Fruit fly (Drosophila melanogaster) whole organism, wandering third instar larva: Measurements from ENCODE around the gene TwdlE.

Experiments used
- Dif ChIP-seq: fragments of 200-275, 200-300 bp; sonication (Bioruptor generic); optimal IDR thresholded peaks from 2 replicates; lab custom pipeline; 2018; ENCODE audit warnings: missing biosample characterization, missing genetic modification characterization; ENCODE audit not compliant: partially characterized antibody
- Hr78 ChIP-seq: fragments of >200 bp; optimal IDR thresholded peaks from 2 replicates; lab custom pipeline; 2017; ENCODE audit warnings: missing biosample characterization, missing genetic modification characterization
- N ChIP-seq: fragments of >200 bp; optimal IDR thresholded peaks from 2 replicates; lab custom pipeline; 2018; ENCODE audit warnings: missing biosample characterization, missing external identifiers, missing genetic modification characterization
- OdsH ChIP-seq: fragments of 200-800 bp; sonication (Bioruptor generic); optimal IDR thresholded peaks from 2 replicates; lab custom pipeline; 2016; ENCODE audit warnings: missing biosample characterization, mild to moderate bottlenecking, missing genetic modification characterization
- fru ChIP-seq: fragments of 200-800 bp; sonication (Bioruptor generic); optimal IDR thresholded peaks from 3 replicates; lab custom pipeline; 2016; ENCODE audit warnings: missing biosample characterization, mild to moderate bottlenecking, missing genetic modification characterization
- pan ChIP-seq: fragments of >200 bp; optimal IDR thresholded peaks from 2 replicates; lab custom pipeline; 2017
- psq ChIP-seq: fragments of 200-800 bp; sonication (Bioruptor generic); optimal IDR thresholded peaks from 3 replicates; lab custom pipeline; 2017; ENCODE audit warnings: missing biosample characterization, mild to moderate bottlenecking, missing genetic modification characterization, moderate library complexity

DNA sequence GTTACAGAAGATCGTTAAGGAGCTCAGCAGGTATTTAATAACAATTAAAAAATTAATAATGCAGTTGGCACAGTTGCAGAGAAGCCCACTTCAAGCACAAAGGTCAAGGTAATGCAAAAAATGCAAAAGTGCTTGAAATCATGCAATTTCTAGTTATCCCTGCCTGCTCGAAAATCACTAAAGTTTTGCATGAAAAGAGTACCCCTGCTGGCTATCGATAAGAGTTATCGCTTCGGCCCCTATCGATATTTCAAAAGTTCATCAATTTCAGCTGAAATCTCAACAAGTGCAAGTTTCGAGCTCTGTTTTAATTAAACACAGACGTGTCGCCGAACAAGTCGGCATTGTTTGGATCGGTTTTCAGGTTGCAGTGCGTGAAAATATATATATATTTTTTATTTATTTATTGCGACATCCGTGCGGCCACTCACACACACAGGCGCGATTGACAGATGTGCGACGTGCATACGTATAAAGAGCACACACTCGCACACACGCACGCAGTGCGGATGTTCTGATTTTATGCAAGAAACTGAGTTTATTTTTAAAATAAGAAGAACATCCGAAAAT is 39.3 kb downstream of the TwdlE start:
- no peak for TF ChIP-seq N
- TF ChIP-seq Dif, result peak; percentile 45
- TF ChIP-seq Hr78 (GFP tag; lab: Kevin White, UChicago), result no peak
- TF ChIP-seq psq, result peak; percentile 22
- peak; percentile 51 for TF ChIP-seq fru (GFP tag; lab: Kevin White, UChicago)
- TF ChIP-seq pan (lab: Kevin White, UChicago), result no peak
- TF ChIP-seq OdsH (GFP tag; lab: Kevin White, UChicago), result no peak
